Fruit fly (Drosophila melanogaster) whole organism, embryonic: ENCODE results near the gene CG31287.
A peak's percentile ranks its signal among the peaks of the same experiment; 100 is the strongest.

Experiments
- CG10366 ChIP-seq: fragments of 200-800 bp; sonication (Bioruptor generic); IDR thresholded peaks from 2 replicates; pipeline ENCODE4 v1.3.6; 2022; ENCODE audit warnings: missing biosample characterization, missing genetic modification characterization
- CG10543 ChIP-seq: fragments of 200-800 bp; sonication (Bioruptor generic); optimal IDR thresholded peaks from 3 replicates; lab custom pipeline; 2017; ENCODE audit warnings: missing biosample characterization, mild to moderate bottlenecking, missing genetic modification characterization, moderate library complexity
- CG11504 ChIP-seq: fragments of 200-800 bp; sonication (Bioruptor generic); optimal IDR thresholded peaks from 3 replicates; lab custom pipeline; 2019; ENCODE audit warnings: missing biosample characterization, mild to moderate bottlenecking, missing genetic modification characterization, moderate library complexity
- CG12155 ChIP-seq: fragments of 200-800 bp; sonication (Bioruptor generic); optimal IDR thresholded peaks from 3 replicates; lab custom pipeline; 2016; ENCODE audit warnings: missing biosample characterization, missing genetic modification characterization
- CG12769 ChIP-seq: fragments of 200-800 bp; sonication (Bioruptor generic); optimal IDR thresholded peaks from 2 replicates; lab custom pipeline; 2019; ENCODE audit warnings: missing biosample characterization, mild to moderate bottlenecking, missing genetic modification characterization, moderate library complexity
- CG13894 ChIP-seq: fragments of 200-800 bp; sonication (Bioruptor generic); optimal IDR thresholded peaks from 3 replicates; lab custom pipeline; 2018; ENCODE audit warnings: missing biosample characterization, mild to moderate bottlenecking, missing genetic modification characterization, moderate library complexity
- CG2199 ChIP-seq: fragments of 200-800 bp; sonication (Bioruptor generic); IDR thresholded peaks from 3 replicates; pipeline ENCODE4 v1.3.6; 2022; ENCODE audit warnings: missing biosample characterization, missing genetic modification characterization
- CG30020 ChIP-seq: fragments of 200-800 bp; optimal IDR thresholded peaks from 2 replicates; lab custom pipeline; 2019; ENCODE audit warnings: missing biosample characterization, mild to moderate bottlenecking, missing genetic modification characterization, moderate library complexity
- CG5180 ChIP-seq: fragments of 200-800 bp; sonication (Bioruptor generic); optimal IDR thresholded peaks from 3 replicates; lab custom pipeline; 2017; ENCODE audit warnings: missing biosample characterization, missing genetic modification characterization, mild to moderate bottlenecking, moderate library complexity, missing genetic modification reagents
- CG7556 ChIP-seq: fragments of 200-800 bp; sonication (Bioruptor generic); optimal IDR thresholded peaks from 2 replicates; lab custom pipeline; 2017; ENCODE audit warnings: missing biosample characterization, mild to moderate bottlenecking, missing genetic modification characterization
- CG7786 ChIP-seq: fragments of 200-800 bp; sonication (Bioruptor generic); optimal IDR thresholded peaks from 2 replicates; lab custom pipeline; 2016; ENCODE audit warnings: missing biosample characterization, missing genetic modification characterization
- CG8290 ChIP-seq, 3 experiments: fragments of 200-800 bp; sonication (Bioruptor generic); optimal IDR thresholded peaks; 2 replicates each; lab custom pipeline; 2016 to 2019; ENCODE audit warnings: missing biosample characterization in 3 of 3, missing genetic modification characterization in 3 of 3, mild to moderate bottlenecking in 2 of 3, moderate library complexity in 1 of 3
- D ChIP-seq, 2 experiments: fragments of 200-800 bp in 1 of 2; fragments of >200 bp in 1 of 2; sonication (Bioruptor generic) in 1 of 2; optimal IDR thresholded peaks; 2 replicates in 1 of 2; 3 replicates in 1 of 2; lab custom pipeline; 2017; ENCODE audit warnings: mild to moderate bottlenecking in 1 of 2, missing biosample characterization in 1 of 2, missing genetic modification characterization in 1 of 2, missing genetic modification reagents in 1 of 2
- Deaf1 ChIP-seq: fragments of 200-800 bp; optimal IDR thresholded peaks from 3 replicates; lab custom pipeline; 2019; ENCODE audit warnings: missing biosample characterization, mild to moderate bottlenecking, missing genetic modification characterization, moderate library complexity
- abd-A ChIP-seq: fragments of 200-800 bp; sonication (Bioruptor generic); optimal IDR thresholded peaks from 3 replicates; lab custom pipeline; 2019; ENCODE audit warnings: missing biosample characterization, mild to moderate bottlenecking, missing genetic modification characterization, moderate library complexity
- ash1 ChIP-seq: fragments of 200-800 bp; sonication (Bioruptor generic); optimal IDR thresholded peaks from 2 replicates; lab custom pipeline; 2018; ENCODE audit warnings: missing biosample characterization, mild to moderate bottlenecking, missing genetic modification characterization
- az2 ChIP-seq: fragments of 200-800 bp; sonication (Bioruptor generic); optimal IDR thresholded peaks from 3 replicates; lab custom pipeline; 2016; ENCODE audit warnings: missing biosample characterization, missing genetic modification characterization
- bcd ChIP-seq: fragments of 200-800 bp; sonication (Bioruptor generic); optimal IDR thresholded peaks from 2 replicates; lab custom pipeline; 2017; ENCODE audit warnings: missing biosample characterization, mild to moderate bottlenecking, missing genetic modification characterization
- bigmax ChIP-seq: fragments of 200-800 bp; sonication (Bioruptor generic); optimal IDR thresholded peaks from 2 replicates; lab custom pipeline; 2018; ENCODE audit warnings: missing biosample characterization, mild to moderate bottlenecking, missing genetic modification characterization
- bsh ChIP-seq, 2 experiments: fragments of 200-800 bp; sonication (Bioruptor generic); optimal IDR thresholded peaks; 2 replicates each; lab custom pipeline; 2017 to 2018; ENCODE audit warnings: mild to moderate bottlenecking in 2 of 2, missing biosample characterization in 2 of 2, missing genetic modification characterization in 2 of 2, moderate library complexity in 1 of 2
- cg ChIP-seq: fragments of 200-800 bp; sonication (Bioruptor generic); optimal IDR thresholded peaks from 3 replicates; lab custom pipeline; 2019; ENCODE audit warnings: missing biosample characterization, mild to moderate bottlenecking, missing genetic modification characterization, moderate library complexity
- en ChIP-seq: fragments of 200-800 bp; sonication (Bioruptor generic); optimal IDR thresholded peaks from 2 replicates; lab custom pipeline; 2016; ENCODE audit warnings: missing biosample characterization, missing genetic modification characterization
- psq ChIP-seq: fragments of 200-800 bp; sonication (Bioruptor generic); optimal IDR thresholded peaks from 2 replicates; lab custom pipeline; 2017; ENCODE audit warnings: missing biosample characterization, missing genetic modification characterization
- repo ChIP-seq: fragments of 200-800 bp; sonication (Bioruptor generic); optimal IDR thresholded peaks from 2 replicates; lab custom pipeline; 2016; ENCODE audit warnings: missing biosample characterization, missing genetic modification characterization
- sd ChIP-seq: fragments of 200-800 bp; sonication (Bioruptor generic); optimal IDR thresholded peaks from 3 replicates; lab custom pipeline; 2018; ENCODE audit warnings: missing biosample characterization, mild to moderate bottlenecking, missing genetic modification characterization, moderate library complexity
- sens ChIP-seq: fragments of 200-800 bp; sonication (Bioruptor generic); peaks from one replicate; lab custom pipeline; 2016; ENCODE audit warnings: missing biosample characterization, missing genetic modification characterization
- slou ChIP-seq: fragments of 200-800 bp; sonication (Bioruptor generic); optimal IDR thresholded peaks from 3 replicates; lab custom pipeline; 2016; ENCODE audit warnings: missing biosample characterization, missing genetic modification characterization
- tup ChIP-seq: fragments of 200-800 bp; sonication (Bioruptor generic); optimal IDR thresholded peaks from 2 replicates; lab custom pipeline; 2016; ENCODE audit warnings: missing biosample characterization, mild to moderate bottlenecking, missing genetic modification characterization, moderate library complexity
- tx ChIP-seq: fragments of 200-800 bp; sonication (Bioruptor generic); optimal IDR thresholded peaks from 2 replicates; lab custom pipeline; 2016; ENCODE audit warnings: missing biosample characterization, missing genetic modification characterization

CG31287 gene

dm6 chr3R:16253974-16254408 is 50.8 kb downstream of the CG31287 start:
- TF ChIP-seq bcd (GFP tag; lab: Kevin White, UChicago) (no peak), abd-A (tag; lab: Kevin White, UChicago) (peak; percentile 56), sens (GFP tag; lab: Kevin White, UChicago) (peak; percentile 5), Deaf1 (peak; percentile 57), CG8290 (GFP tag; optimal IDR thresholded peaks at IDR 0.05; lab: Kevin White, UChicago) (no peak), CG8290 (tag; optimal IDR thresholded peaks at IDR 0.05; lab: Kevin White, UChicago) (peak in 1 of 2 experiments; percentile 34), az2 (GFP tag; lab: Kevin White, UChicago) (no peak), bigmax (peak; percentile 47), CG12155 (GFP tag; lab: Kevin White, UChicago) (no peak), CG7556 (GFP tag; lab: Kevin White, UChicago) (no peak), en (GFP tag; lab: Kevin White, UChicago) (no peak), CG10366 (no peak), cg (no peak), CG10543 (peak; percentile 97), sd (tag; lab: Kevin White, UChicago) (peak; percentile 92), D (optimal IDR thresholded peaks at IDR 0.05; lab: Kevin White, UChicago) (peak; percentile 3), D (GFP tag; optimal IDR thresholded peaks at IDR 0.05; lab: Kevin White, UChicago) (no peak), CG11504 (tag; lab: Kevin White, UChicago) (peak; percentile 99), CG5180 (GFP tag; lab: Kevin White, UChicago) (peak; percentile 90), slou (no peak), ash1 (GFP tag; lab: Kevin White, UChicago) (peak; percentile 46), CG12769 (tag; lab: Kevin White, UChicago) (peak; percentile 71), CG7786 (GFP tag; lab: Kevin White, UChicago) (no peak), tup (GFP tag; lab: Kevin White, UChicago) (no peak), bsh (GFP tag; optimal IDR thresholded peaks at IDR 0.05; lab: Kevin White, UChicago) (no peak), CG2199 (GFP tag; lab: Robert Waterston, UW) (no peak), repo (GFP tag; lab: Kevin White, UChicago) (no peak), tx (GFP tag; lab: Kevin White, UChicago) (no peak), CG13894 (tag; lab: Kevin White, UChicago) (peak; percentile 39), CG30020 (tag; lab: Kevin White, UChicago) (no peak), psq (GFP tag; lab: Kevin White, UChicago) (no peak)
